Worm (Caenorhabditis elegans): ENCODE results near the gene C40H1.8.

ce11 chrIII:9271389-9271918 lies 43.1 kb upstream of the C40H1.8 start:
- TF ChIP-seq Y22D7AL.16 (tag; optimal IDR thresholded peaks at IDR 0.05) (no peak), pha-4 (tag; optimal IDR thresholded peaks at IDR 0.05) (no peak), pros-1 (tag; optimal IDR thresholded peaks at IDR 0.05) (no peak), pqm-1 (tag; optimal IDR thresholded peaks at IDR 0.05) (no peak), C38D4.7 (GFP tag; optimal IDR thresholded peaks at IDR 0.05) (no peak), ceh-18 (tag; optimal IDR thresholded peaks at IDR 0.05) (no peak), hlh-6 (tag; optimal IDR thresholded peaks at IDR 0.05) (no peak), odd-2 (tag; optimal IDR thresholded peaks at IDR 0.05) (no peak), F13H6.1 (tag; optimal IDR thresholded peaks at IDR 0.05) (no peak)

Data from whole organism, late embryonic.